Worm (Caenorhabditis elegans) whole organism, L4 larva: ENCODE measurements around the gene srj-10.

Experiments used
- Y75B8A.6 ChIP-seq: fragments of 200-800 bp; sonication (Bioruptor generic); IDR thresholded peaks from 2 replicates; pipeline ENCODE4 v1.3.6; 2022; ENCODE audit warnings: missing genetic modification reagents, missing genetic modification characterization, missing compliant biosample characterization
- aha-1 ChIP-seq: fragments of 150-350 bp; peaks from one replicate; lab custom pipeline; 2014; ENCODE audit warnings: missing biosample characterization, missing genetic modification characterization
- egl-43 ChIP-seq: fragments of 200-800 bp; sonication (Bioruptor generic); IDR thresholded peaks from 2 replicates; pipeline ENCODE4 v1.3.6; 2022; ENCODE audit warnings: missing genetic modification reagents, missing genetic modification characterization, missing compliant biosample characterization
- fos-1 ChIP-seq: fragments of 150-350 bp; optimal IDR thresholded peaks from 2 replicates; lab custom pipeline; 2014; ENCODE audit warnings: missing biosample characterization, missing genetic modification characterization
- hif-1 ChIP-seq, 2 experiments: sonication (generic microtip); optimal IDR thresholded peaks; 2 replicates each; lab custom pipeline; 2016 to 2017; ENCODE audit warnings: missing compliant biosample characterization in 2 of 2, missing genetic modification characterization in 2 of 2, missing genetic modification reagents in 2 of 2, missing genotype in 2 of 2, mild to moderate bottlenecking in 1 of 2
- lin-1 ChIP-seq: fragments of 200-800 bp; sonication (Bioruptor generic); IDR thresholded peaks from 2 replicates; pipeline ENCODE4 v1.3.6; 2022; ENCODE audit warnings: missing genetic modification reagents, missing genetic modification characterization, missing compliant biosample characterization
- lin-38 ChIP-seq: fragments of 200-800 bp; sonication (Bioruptor generic); IDR thresholded peaks from 2 replicates; pipeline ENCODE4 v1.3.6; 2022; ENCODE audit warnings: missing genetic modification reagents, missing genetic modification characterization, missing compliant biosample characterization
- nhr-111 ChIP-seq: fragments of 200-800 bp; sonication (Bioruptor generic); optimal IDR thresholded peaks from 2 replicates; lab custom pipeline; 2018; ENCODE audit warnings: mild to moderate bottlenecking, missing genetic modification characterization, missing compliant biosample characterization
- nhr-6 ChIP-seq: fragments of 150-350 bp; optimal IDR thresholded peaks from 2 replicates; lab custom pipeline; 2014; ENCODE audit warnings: missing biosample characterization, missing genetic modification characterization

The srj-10 gene

ce11 chrV:16023051-16023450 is 50.7 kb downstream of the srj-10 start, which contains the start of gene cwc-15:
cwc-15 (plus strand) TSS chrV:16023351.
- TF ChIP-seq aha-1 (tag; lab: Kevin White, UChicago), result no peak
- no peak for TF ChIP-seq lin-38 (GFP tag; lab: Robert Waterston, UW)
- TF ChIP-seq nhr-6, result no peak
- TF ChIP-seq Y75B8A.6 (GFP tag; lab: Robert Waterston, UW), result no peak
- no peak for TF ChIP-seq fos-1
- TF ChIP-seq hif-1 (tag; optimal IDR thresholded peaks at IDR 0.05; lab: Kevin White, UChicago), result no peak
- no peak for TF ChIP-seq lin-1 (GFP tag; lab: Robert Waterston, UW)
- TF ChIP-seq egl-43 (GFP tag; lab: Robert Waterston, UW), result no peak
- no peak for TF ChIP-seq nhr-111 (GFP tag; lab: Kevin White, UChicago)
